Fruit fly (Drosophila melanogaster): Measurements from ENCODE around the gene CG44261.
A peak's percentile ranks its signal among the peaks of the same experiment; 100 is the strongest.

Gene CG44261

DNA sequence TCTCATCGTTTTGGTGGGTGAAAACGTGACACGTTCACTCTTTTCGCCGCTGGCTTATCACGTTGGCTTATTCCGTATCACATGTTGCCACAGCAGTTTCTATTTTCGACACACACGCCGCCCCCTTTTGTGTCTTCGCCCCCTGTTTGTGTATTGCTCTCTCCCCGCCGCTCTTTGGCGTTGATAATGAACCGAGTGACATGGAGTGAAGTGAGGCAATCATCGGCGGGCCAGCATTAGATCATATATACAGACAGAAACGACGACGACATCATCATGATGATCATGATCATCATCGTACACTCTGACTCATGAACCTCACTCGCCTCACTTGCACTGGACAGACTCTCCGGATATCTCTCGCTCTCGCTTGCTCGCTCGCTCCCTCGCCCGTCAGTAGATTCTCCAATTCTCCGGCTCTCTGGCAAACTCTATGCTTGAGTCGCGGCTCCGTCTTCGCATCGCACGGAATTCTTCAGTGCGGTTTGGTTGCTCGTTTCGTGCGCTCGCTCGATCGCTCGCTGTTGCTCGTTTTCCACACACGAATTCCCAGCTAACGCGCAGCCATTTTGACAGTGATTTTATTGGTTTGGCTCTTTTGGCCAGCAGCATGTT is 28.5 kb upstream of the CG44261 start:
- TF ChIP-seq dsx (GFP tag; optimal IDR thresholded peaks at IDR 0.05; ENCODE audit: poor library complexity, severe bottlenecking) (no peak), OdsH (GFP tag; optimal IDR thresholded peaks at IDR 0.05) (no peak), CG6276 (GFP tag; optimal IDR thresholded peaks at IDR 0.05) (no peak), dac (GFP tag; optimal IDR thresholded peaks at IDR 0.05) (no peak), svp (GFP tag) (peak; percentile 61), CG6163 (GFP tag; IDR thresholded peaks at IDR 0.05) (0 out of 3 replicates have a peak, but pooled peaks have one; percentile 12), CG11762 (GFP tag; optimal IDR thresholded peaks at IDR 0.05; ENCODE audit: insufficient read depth) (no peak), CG15336 (GFP tag; IDR thresholded peaks at IDR 0.05) (peak; percentile 23; the same call in 1 of the 2 replicates), CG34406 (GFP tag; optimal IDR thresholded peaks at IDR 0.05) (no peak), Smox (GFP tag; optimal IDR thresholded peaks at IDR 0.05) (no peak), lz (GFP tag; optimal IDR thresholded peaks at IDR 0.05) (no peak), fd85E (GFP tag; optimal IDR thresholded peaks at IDR 0.05) (no peak), Ets96B (tag; optimal IDR thresholded peaks at IDR 0.05) (no peak), CG6792 (GFP tag; optimal IDR thresholded peaks at IDR 0.05) (no peak), Ets21C (GFP tag; optimal IDR thresholded peaks at IDR 0.05) (no peak), CG10631 (GFP tag; optimal IDR thresholded peaks at IDR 0.05) (no peak), fkh (GFP tag; optimal IDR thresholded peaks at IDR 0.05) (peak; percentile 63), CG31627 (GFP tag; optimal IDR thresholded peaks at IDR 0.05) (no peak), CG32006 (GFP tag; optimal IDR thresholded peaks at IDR 0.05) (no peak), CG10669 (GFP tag; optimal IDR thresholded peaks at IDR 0.05) (no peak), esn (GFP tag; optimal IDR thresholded peaks at IDR 0.05) (no peak), eg (GFP tag; IDR thresholded peaks at IDR 0.05) (peak; percentile 46; the same call in 2 of the 3 replicates), fd59A (GFP tag; optimal IDR thresholded peaks at IDR 0.05) (no peak), Met (GFP tag; optimal IDR thresholded peaks at IDR 0.05) (no peak), CG11294 (GFP tag; IDR thresholded peaks at IDR 0.05) (no peak), CG7368 (GFP tag; optimal IDR thresholded peaks at IDR 0.05) (no peak), Eip78C (GFP tag) (no peak), CG3032 (tag; optimal IDR thresholded peaks at IDR 0.05) (no peak), vri (GFP tag; optimal IDR thresholded peaks at IDR 0.05) (peak; percentile 80), CG6808 (GFP tag; optimal IDR thresholded peaks at IDR 0.05) (no peak), CG8119 (GFP tag; IDR thresholded peaks at IDR 0.05) (0 out of 3 replicates have a peak, but pooled peaks have one; percentile 17), topi (GFP tag; optimal IDR thresholded peaks at IDR 0.05) (no peak), CG4318 (GFP tag; optimal IDR thresholded peaks at IDR 0.05) (no peak)

DNA sequence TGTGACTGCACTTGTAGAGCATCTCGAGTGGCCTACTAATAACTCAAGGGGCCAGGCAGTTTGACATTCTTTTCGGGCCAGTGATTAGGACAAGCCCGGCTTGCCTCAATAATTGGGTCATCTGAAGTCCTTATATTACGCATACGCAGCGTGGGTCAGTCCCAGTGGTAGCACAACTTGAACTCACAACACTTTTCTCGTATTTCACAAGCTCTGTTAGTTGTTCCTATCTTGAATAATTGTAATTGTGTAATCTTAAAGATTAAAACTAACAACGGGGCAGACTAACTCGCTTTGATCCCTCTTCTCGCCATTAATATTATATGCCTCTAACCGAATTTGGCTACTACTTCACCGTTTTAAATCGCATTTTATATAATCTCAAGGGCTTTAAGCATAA is 27.9 kb upstream of the CG44261 start:
- no peak for TF ChIP-seq CG32006 (GFP tag; optimal IDR thresholded peaks at IDR 0.05)
- no peak for TF ChIP-seq fd59A (GFP tag; optimal IDR thresholded peaks at IDR 0.05)
- no peak for TF ChIP-seq Sox14 (GFP tag; optimal IDR thresholded peaks at IDR 0.05)

DNA sequence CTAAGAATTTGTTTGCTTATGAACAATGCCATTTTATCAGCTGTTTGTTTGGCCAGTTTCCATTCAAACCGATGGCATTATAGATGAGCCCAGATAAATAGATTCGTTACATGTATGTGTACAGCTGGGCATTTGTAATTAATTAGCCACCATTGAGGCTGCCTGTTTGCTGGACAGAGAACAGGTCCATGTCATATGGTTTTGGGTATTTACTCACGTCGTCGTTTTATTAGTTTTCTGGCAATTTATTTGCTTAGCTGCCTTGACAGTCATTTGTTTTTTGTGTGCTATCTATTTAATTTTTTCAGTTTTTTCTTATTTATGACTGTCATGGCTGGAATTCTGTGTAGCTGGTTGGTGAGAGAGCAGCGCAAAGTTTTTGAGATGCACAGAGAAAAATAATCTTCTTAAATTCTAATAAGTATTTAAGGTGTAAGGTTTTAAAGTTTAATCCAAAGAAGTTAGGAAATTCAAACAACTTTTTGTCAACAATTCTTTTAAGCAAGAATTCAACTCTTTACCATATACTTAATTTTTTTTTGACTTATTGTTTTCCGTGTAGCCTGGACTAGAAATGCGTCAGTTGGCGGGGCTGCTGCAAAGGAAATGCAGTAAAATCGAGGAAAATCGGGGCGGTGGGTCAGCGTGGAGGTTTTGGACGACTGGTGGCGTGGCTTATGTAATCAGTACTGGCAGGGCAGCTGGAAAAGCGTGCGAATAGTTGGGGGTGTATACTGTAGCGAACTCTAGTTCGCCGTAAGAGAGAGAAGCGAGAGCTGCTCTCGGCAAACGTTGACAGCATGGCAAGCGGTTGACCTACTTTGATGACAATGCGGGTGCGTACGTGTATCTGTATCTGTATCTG is 26.8 kb upstream of the CG44261 start:
- TF ChIP-seq Ets96B (tag; optimal IDR thresholded peaks at IDR 0.05) (peak; percentile 40), Lpt (GFP tag; optimal IDR thresholded peaks at IDR 0.05) (peak; percentile 22), Eip78C (GFP tag) (peak; percentile 86), topi (GFP tag; optimal IDR thresholded peaks at IDR 0.05) (no peak), CG6808 (GFP tag; optimal IDR thresholded peaks at IDR 0.05) (no peak), dac (GFP tag; optimal IDR thresholded peaks at IDR 0.05) (peak; percentile 63), CG8632 (GFP tag; optimal IDR thresholded peaks at IDR 0.05) (peak; percentile 46), fd59A (GFP tag; optimal IDR thresholded peaks at IDR 0.05) (peak; percentile 3), CG11294 (GFP tag; IDR thresholded peaks at IDR 0.05) (peak; percentile 88), Gug (GFP tag; IDR thresholded peaks at IDR 0.05) (peak; percentile 84), salr (GFP tag; optimal IDR thresholded peaks at IDR 0.05) (peak in 1 of 2 experiments; percentile 78), CG10669 (GFP tag; optimal IDR thresholded peaks at IDR 0.05) (peak; percentile 32), Sox15 (GFP tag; optimal IDR thresholded peaks at IDR 0.05) (peak; percentile 5), Smox (GFP tag; optimal IDR thresholded peaks at IDR 0.05) (no peak), lz (GFP tag; optimal IDR thresholded peaks at IDR 0.05) (no peak), CG3919 (GFP tag; optimal IDR thresholded peaks at IDR 0.05) (peak; percentile 60), ss (GFP tag; optimal IDR thresholded peaks at IDR 0.05) (no peak), CG10631 (GFP tag; optimal IDR thresholded peaks at IDR 0.05) (peak; percentile 36), Ets21C (GFP tag; optimal IDR thresholded peaks at IDR 0.05) (no peak), net (GFP tag; optimal IDR thresholded peaks at IDR 0.05) (peak; percentile 74), cyc (GFP tag; optimal IDR thresholded peaks at IDR 0.05) (peak; percentile 28), OdsH (GFP tag; optimal IDR thresholded peaks at IDR 0.05) (peak; percentile 73), CG15336 (GFP tag; IDR thresholded peaks at IDR 0.05) (peak; percentile 93), fkh (GFP tag; optimal IDR thresholded peaks at IDR 0.05) (peak; percentile 89), CG11762 (GFP tag; optimal IDR thresholded peaks at IDR 0.05; ENCODE audit: insufficient read depth) (peak; percentile 33), achi (GFP tag; optimal IDR thresholded peaks at IDR 0.05) (peak; percentile 73)
